Worm (Caenorhabditis elegans) whole organism, L2 larva: ENCODE results near the gene ZC449.2.
A peak's percentile ranks its signal among the peaks of the same experiment; 100 is the strongest.

Source experiments
- C34F6.9 ChIP-seq: fragments of 150-350 bp; optimal IDR thresholded peaks from 2 replicates; lab custom pipeline; 2014; ENCODE audit warnings: missing biosample characterization, missing genetic modification characterization
- F13H6.1 ChIP-seq: sonication (generic microtip); optimal IDR thresholded peaks from 2 replicates; lab custom pipeline; 2016; ENCODE audit warnings: missing genetic modification characterization, missing compliant biosample characterization
- Y55F3AM.14 ChIP-seq: fragments of 200-800 bp; sonication (Bioruptor generic); optimal IDR thresholded peaks from 2 replicates; lab custom pipeline; 2018; ENCODE audit warnings: mild to moderate bottlenecking, missing genetic modification characterization, missing compliant biosample characterization
- ZK546.5 ChIP-seq: sonication (generic microtip); optimal IDR thresholded peaks from 2 replicates; lab custom pipeline; 2017; ENCODE audit warnings: missing biosample characterization, missing genetic modification characterization
- alr-1 ChIP-seq: fragments of 150-350 bp; optimal IDR thresholded peaks from 2 replicates; lab custom pipeline; 2014; ENCODE audit warnings: missing biosample characterization, missing genetic modification characterization
- aly-2 ChIP-seq: fragments of 150-350 bp; optimal IDR thresholded peaks from 2 replicates; lab custom pipeline; 2014; ENCODE audit warnings: missing biosample characterization, missing genetic modification characterization
- blmp-1 ChIP-seq: sonication (generic microtip); optimal IDR thresholded peaks from 2 replicates; lab custom pipeline; 2017; ENCODE audit warnings: missing genetic modification characterization, mild to moderate bottlenecking, missing compliant biosample characterization, antibody characterized with exemption, moderate library complexity; ENCODE audit not compliant: insufficient read depth
- ceh-16 ChIP-seq: fragments of 150-350 bp; optimal IDR thresholded peaks from 2 replicates; lab custom pipeline; 2014; ENCODE audit warnings: missing biosample characterization, missing genetic modification characterization
- crh-2 ChIP-seq: sonication (generic microtip); optimal IDR thresholded peaks from 2 replicates; lab custom pipeline; 2017; ENCODE audit warnings: missing biosample characterization, missing genetic modification characterization
- dmd-4 ChIP-seq: sonication (generic microtip); optimal IDR thresholded peaks from 2 replicates; lab custom pipeline; 2017; ENCODE audit warnings: missing biosample characterization, missing genetic modification characterization
- egl-27 ChIP-seq: sonication (generic microtip); optimal IDR thresholded peaks from 3 replicates; lab custom pipeline; 2017; ENCODE audit warnings: missing biosample characterization, missing genetic modification reagents, missing genetic modification characterization
- elt-1 ChIP-seq: fragments of 150-350 bp; optimal IDR thresholded peaks from 2 replicates; lab custom pipeline; 2014; ENCODE audit warnings: missing biosample characterization, missing genetic modification characterization
- elt-3 ChIP-seq: sonication (generic microtip); optimal IDR thresholded peaks from 2 replicates; lab custom pipeline; 2017; ENCODE audit warnings: missing biosample characterization, missing genetic modification characterization
- fos-1 ChIP-seq: fragments of 150-350 bp; optimal IDR thresholded peaks from 2 replicates; lab custom pipeline; 2014; ENCODE audit warnings: missing biosample characterization, missing genetic modification characterization
- lin-13 ChIP-seq: fragments of 150-350 bp; optimal IDR thresholded peaks from 2 replicates; lab custom pipeline; 2014; ENCODE audit warnings: missing biosample characterization, missing genetic modification reagents, missing genetic modification characterization
- lin-39 ChIP-seq: fragments of 150-350 bp; optimal IDR thresholded peaks from 2 replicates; lab custom pipeline; 2014; ENCODE audit warnings: missing biosample characterization, missing genetic modification reagents, missing genetic modification characterization
- lsy-2 ChIP-seq, 2 experiments: fragments of 150-350 bp in 1 of 2; sonication (generic microtip) in 1 of 2; optimal IDR thresholded peaks; 2 replicates each; lab custom pipeline; 2014 to 2017; ENCODE audit warnings: missing biosample characterization in 2 of 2, missing genetic modification characterization in 2 of 2
- mbf-1 ChIP-seq: sonication (generic microtip); optimal IDR thresholded peaks from 2 replicates; lab custom pipeline; 2017; ENCODE audit warnings: missing biosample characterization, missing genetic modification characterization
- mdl-1 ChIP-seq, 2 experiments: fragments of 150-350 bp in 1 of 2; sonication (generic microtip) in 1 of 2; optimal IDR thresholded peaks; 2 replicates each; lab custom pipeline; 2017; ENCODE audit warnings: missing biosample characterization in 2 of 2, missing genetic modification characterization in 2 of 2
- nhr-10 ChIP-seq: sonication (generic microtip); optimal IDR thresholded peaks from 2 replicates; lab custom pipeline; 2017; ENCODE audit warnings: missing biosample characterization, missing genetic modification characterization
- nhr-11 ChIP-seq: fragments of 150-350 bp; optimal IDR thresholded peaks from 2 replicates; lab custom pipeline; 2014; ENCODE audit warnings: missing biosample characterization, missing genetic modification characterization
- nhr-12 ChIP-seq: fragments of 150-350 bp; optimal IDR thresholded peaks from 2 replicates; lab custom pipeline; 2014; ENCODE audit warnings: missing biosample characterization, missing genetic modification characterization
- nhr-129 ChIP-seq: fragments of 150-350 bp; optimal IDR thresholded peaks from 2 replicates; lab custom pipeline; 2014; ENCODE audit warnings: missing biosample characterization, missing genetic modification characterization
- nhr-23 ChIP-seq: fragments of 150-350 bp; optimal IDR thresholded peaks from 2 replicates; lab custom pipeline; 2014; ENCODE audit warnings: missing biosample characterization, missing genetic modification reagents, missing genetic modification characterization
- nhr-237 ChIP-seq: fragments of 150-350 bp; optimal IDR thresholded peaks from 2 replicates; lab custom pipeline; 2014; ENCODE audit warnings: missing biosample characterization, missing genetic modification characterization
- nhr-25 ChIP-seq: fragments of 150-350 bp; sonication (generic microtip); optimal IDR thresholded peaks from 3 replicates; lab custom pipeline; 2014; ENCODE audit warnings: missing biosample characterization, missing genetic modification characterization
- nhr-6 ChIP-seq: fragments of 150-350 bp; optimal IDR thresholded peaks from 2 replicates; lab custom pipeline; 2014; ENCODE audit warnings: missing biosample characterization, missing genetic modification characterization
- peb-1 ChIP-seq: fragments of 150-350 bp; optimal IDR thresholded peaks from 2 replicates; lab custom pipeline; 2014; ENCODE audit warnings: missing biosample characterization, missing genetic modification characterization
- sem-4 ChIP-seq: fragments of 150-350 bp; optimal IDR thresholded peaks from 2 replicates; lab custom pipeline; 2014; ENCODE audit warnings: missing biosample characterization, missing genetic modification reagents, missing genetic modification characterization
- skn-1 ChIP-seq: sonication (generic microtip); optimal IDR thresholded peaks from 2 replicates; lab custom pipeline; 2017; ENCODE audit warnings: missing biosample characterization, missing genetic modification characterization
- sma-3 ChIP-seq: sonication (generic microtip); optimal IDR thresholded peaks from 2 replicates; lab custom pipeline; 2016; ENCODE audit warnings: missing genetic modification reagents, missing genetic modification characterization, missing compliant biosample characterization
- sma-9 ChIP-seq, 2 experiments: fragments of 150-350 bp in 1 of 2; sonication (generic microtip) in 1 of 2; optimal IDR thresholded peaks; 2 replicates each; lab custom pipeline; 2014 to 2016; ENCODE audit warnings: missing genetic modification characterization in 2 of 2, mild to moderate bottlenecking in 1 of 2, missing biosample characterization in 1 of 2, missing compliant biosample characterization in 1 of 2, missing genetic modification reagents in 1 of 2, moderate library complexity in 1 of 2
- snpc-4 ChIP-seq: fragments of 150-350 bp; optimal IDR thresholded peaks from 2 replicates; lab custom pipeline; 2014; ENCODE audit warnings: missing biosample characterization, missing genetic modification characterization
- unc-39 ChIP-seq: fragments of 150-350 bp; optimal IDR thresholded peaks from 2 replicates; lab custom pipeline; 2014; ENCODE audit warnings: missing biosample characterization, missing genetic modification characterization
- unc-55 ChIP-seq: fragments of 150-350 bp; sonication (generic microtip); optimal IDR thresholded peaks from 3 replicates; lab custom pipeline; 2014; ENCODE audit warnings: missing biosample characterization, missing genetic modification reagents, missing genetic modification characterization
- zag-1 ChIP-seq: fragments of 150-350 bp; optimal IDR thresholded peaks from 2 replicates; lab custom pipeline; 2014; ENCODE audit warnings: missing biosample characterization, missing genetic modification characterization
- ztf-1 ChIP-seq: fragments of 200-800 bp; sonication (Bioruptor generic); conservative IDR thresholded peaks from 2 replicates; pipeline ENCODE4 v1.3.6; 2022; ENCODE audit warnings: missing genetic modification characterization, missing compliant biosample characterization
- ztf-11 ChIP-seq: sonication (generic microtip); optimal IDR thresholded peaks from 2 replicates; lab custom pipeline; 2017; ENCODE audit warnings: missing biosample characterization, missing genetic modification characterization
- ztf-4 ChIP-seq: fragments of 150-350 bp; optimal IDR thresholded peaks from 2 replicates; lab custom pipeline; 2014; ENCODE audit warnings: missing biosample characterization, missing genetic modification characterization

ZC449.2 gene

ce11 chrX:5043887-5044286, 22.8 kb downstream of the ZC449.2 start, which contains the start of gene Y64H9A.2:
Gene Y64H9A.2 (plus strand): TSS chrX:5043976.
- TF ChIP-seq alr-1 (tag; lab: Kevin White, UChicago) (no peak), lsy-2 (tag; optimal IDR thresholded peaks at IDR 0.05; lab: Kevin White, UChicago) (no peak), blmp-1 (no peak), mbf-1 (tag; lab: Kevin White, UChicago) (no peak), peb-1 (tag; lab: Kevin White, UChicago) (no peak), sma-9 (GFP tag; optimal IDR thresholded peaks at IDR 0.05; lab: Kevin White, UChicago) (no peak), sma-9 (tag; optimal IDR thresholded peaks at IDR 0.05; lab: Kevin White, UChicago) (no peak), snpc-4 (tag; lab: Kevin White, UChicago) (no peak), zag-1 (no peak), crh-2 (no peak), sma-3 (no peak), unc-39 (tag; lab: Kevin White, UChicago) (no peak), unc-55 (GFP tag; lab: Kevin White, UChicago) (no peak), fos-1 (no peak), ztf-11 (no peak)
- TF ChIP-seq, all 48 proteins: peak for 0

DNA sequence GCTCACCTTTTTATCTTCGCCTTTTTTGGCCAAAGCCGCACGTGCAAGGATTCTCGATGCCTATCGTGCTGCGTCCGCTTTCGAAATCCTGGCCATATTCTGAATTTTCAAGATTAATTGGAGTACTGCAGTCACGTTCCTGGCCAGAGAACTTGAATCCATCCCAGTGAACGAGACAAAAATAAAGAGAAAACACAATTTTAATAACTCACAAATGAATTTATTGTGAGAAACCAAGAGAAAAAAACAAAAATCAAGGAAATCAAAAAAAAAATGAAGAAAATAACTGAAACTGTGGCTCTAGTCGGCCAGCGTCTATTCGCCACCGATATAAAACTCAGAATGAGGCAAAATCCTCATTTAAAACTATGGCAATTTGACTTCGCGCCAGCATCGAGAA, 38.1 kb downstream of the ZC449.2 start, which contains the start of gene C24H10.4:
C24H10.4 (minus strand) TSS at position 101 of the 400 bp plus-strand sequence.
- TF ChIP-seq unc-55 (GFP tag; lab: Kevin White, UChicago) (no peak), lsy-2 (tag; optimal IDR thresholded peaks at IDR 0.05; lab: Kevin White, UChicago) (no peak), lin-39 (tag; lab: Kevin White, UChicago) (no peak), Y55F3AM.14 (GFP tag; lab: Kevin White, UChicago) (no peak), aly-2 (tag; lab: Kevin White, UChicago) (no peak), mdl-1 (tag; optimal IDR thresholded peaks at IDR 0.05; lab: Kevin White, UChicago) (no peak), lin-13 (GFP tag; lab: Kevin White, UChicago) (no peak), unc-39 (tag; lab: Kevin White, UChicago) (no peak), ZK546.5 (tag; lab: Kevin White, UChicago) (no peak), C34F6.9 (tag; lab: Kevin White, UChicago) (no peak), nhr-6 (tag; lab: Kevin White, UChicago) (no peak), ztf-1 (no peak)
- TF ChIP-seq, all 48 proteins: peak for 0

DNA sequence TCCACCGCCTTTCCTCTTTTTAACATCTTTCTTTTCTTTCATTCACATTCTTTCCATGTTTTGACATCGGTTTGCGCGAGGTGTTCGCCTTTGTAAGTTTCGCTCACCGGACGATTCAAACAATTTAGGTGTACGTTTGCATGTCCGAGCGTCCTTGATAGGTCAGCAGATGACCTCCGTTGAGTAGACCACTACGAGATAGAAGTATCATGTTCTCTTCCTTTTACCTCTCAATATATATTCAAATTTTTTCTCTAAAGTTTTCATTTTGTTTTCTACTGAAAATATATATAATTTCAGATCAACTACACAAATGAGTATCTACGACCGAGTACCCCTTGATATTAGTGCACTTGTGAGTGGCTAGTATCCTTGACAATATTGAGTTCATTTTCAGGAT, 39.7 kb downstream of the ZC449.2 start, which contains the start of gene C24H10.3:
C24H10.3 (plus strand) TSS at position 301 of the 400 bp plus-strand sequence.
- TF ChIP-seq elt-1 (tag; lab: Kevin White, UChicago) (no peak), F13H6.1 (no peak), elt-3 (tag; lab: Kevin White, UChicago) (no peak), nhr-12 (tag; lab: Kevin White, UChicago) (no peak), lin-13 (GFP tag; lab: Kevin White, UChicago) (no peak), nhr-6 (tag; lab: Kevin White, UChicago) (no peak), mbf-1 (tag; lab: Kevin White, UChicago) (no peak), nhr-237 (no peak), sem-4 (tag; lab: Kevin White, UChicago) (no peak), egl-27 (no peak), fos-1 (no peak)

- TF ChIP-seq elt-1 (tag; lab: Kevin White, UChicago), result peak; percentile 82
- peak; percentile 43 for TF ChIP-seq ceh-16 (tag; lab: Kevin White, UChicago)
- peak; percentile 36 for TF ChIP-seq sma-9 (GFP tag; optimal IDR thresholded peaks at IDR 0.05; lab: Kevin White, UChicago)
- TF ChIP-seq sma-9 (tag; optimal IDR thresholded peaks at IDR 0.05; lab: Kevin White, UChicago), result no peak
- no peak for TF ChIP-seq nhr-23 (tag; lab: Kevin White, UChicago)
These were observed 40.7 kb downstream of the ZC449.2 start for ce11 chrX:5061763-5062162.

ce11 chrX:5063750-5064652, 42.9 kb downstream of the ZC449.2 start, which contains the start of gene C24H10.2:
Gene C24H10.2 (plus strand): TSS chrX:5064602.
- TF ChIP-seq mdl-1 (tag; optimal IDR thresholded peaks at IDR 0.05; lab: Kevin White, UChicago) (no peak), crh-2 (no peak), sma-9 (GFP tag; optimal IDR thresholded peaks at IDR 0.05; lab: Kevin White, UChicago) (peak; percentile 41), sma-9 (tag; optimal IDR thresholded peaks at IDR 0.05; lab: Kevin White, UChicago) (no peak), C34F6.9 (tag; lab: Kevin White, UChicago) (peak; percentile 6), lin-39 (tag; lab: Kevin White, UChicago) (no peak), skn-1 (tag; lab: Kevin White, UChicago) (no peak), nhr-10 (tag; lab: Kevin White, UChicago) (no peak), nhr-25 (peak; percentile 20), mbf-1 (tag; lab: Kevin White, UChicago) (no peak), nhr-129 (peak; percentile 72), ZK546.5 (tag; lab: Kevin White, UChicago) (no peak), ztf-4 (tag; lab: Kevin White, UChicago) (no peak), unc-39 (tag; lab: Kevin White, UChicago) (no peak), nhr-11 (no peak), egl-27 (no peak), elt-3 (tag; lab: Kevin White, UChicago) (no peak), ztf-1 (no peak), dmd-4 (tag; lab: Kevin White, UChicago) (no peak), fos-1 (peak; percentile 35), sem-4 (tag; lab: Kevin White, UChicago) (peak; percentile 62), F13H6.1 (peak; percentile 69), nhr-6 (tag; lab: Kevin White, UChicago) (no peak), sma-3 (peak; percentile 14), ztf-11 (no peak), zag-1 (no peak)
